Worm (Caenorhabditis elegans) whole organism, L4/young adult: ENCODE results near the gene F56A8.3.

Experiments
- W03F9.2 ChIP-seq: fragments of 150-350 bp; optimal IDR thresholded peaks from 2 replicates; lab custom pipeline; 2014; ENCODE audit warnings: missing biosample characterization, missing genetic modification characterization
- dao-5 ChIP-seq: sonication (generic microtip); optimal IDR thresholded peaks from 2 replicates; lab custom pipeline; 2016; ENCODE audit warnings: missing genotype, missing genetic modification characterization, moderate library complexity, missing compliant biosample characterization
- him-1 ChIP-seq: sonication (generic microtip); optimal IDR thresholded peaks from 2 replicates; lab custom pipeline; 2016; ENCODE audit warnings: missing genotype, missing genetic modification reagents, missing genetic modification characterization, missing compliant biosample characterization

- TF ChIP-seq W03F9.2 (no peak), dao-5 (no peak), him-1 (tag; lab: Kevin White, UChicago) (no peak)
These were observed 48.9 kb downstream of the F56A8.3 start for ce11 chrIII:13305537-13305936.
